Worm (Caenorhabditis elegans): ENCODE data around the gene F33G12.6.

DNA sequence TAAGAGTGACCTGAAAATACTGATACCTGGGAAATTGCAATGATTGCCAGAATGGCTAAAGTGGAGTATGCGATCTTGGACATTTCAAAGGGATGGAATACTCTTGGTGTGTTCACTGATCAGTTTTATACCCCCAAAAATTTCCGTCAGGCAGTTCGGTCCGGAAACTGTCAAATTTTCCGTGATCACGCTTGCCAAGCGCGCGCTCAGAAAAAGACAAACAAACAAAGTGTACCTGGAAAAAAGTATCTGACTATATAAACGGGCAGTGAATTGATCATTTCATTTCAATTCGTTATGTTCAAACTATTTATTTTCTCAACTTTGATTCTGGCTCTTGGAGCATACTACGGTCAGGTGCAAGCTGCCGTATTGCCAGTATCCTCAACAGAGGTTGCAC is 52.0 kb downstream of the F33G12.6 start, which contains the start of the genes idpb-3 and idpb-1:
- TF ChIP-seq nfya-1 (tag; optimal IDR thresholded peaks at IDR 0.05; ENCODE audit: borderline replicate concordance, insufficient read depth) (no peak), dox-1 (GFP tag; IDR thresholded peaks at IDR 0.05) (no peak), lsl-1 (GFP tag; optimal IDR thresholded peaks at IDR 0.05) (no peak), D2030.7 (GFP tag; IDR thresholded peaks at IDR 0.05) (no peak), lin-35 (GFP tag; optimal IDR thresholded peaks at IDR 0.05) (no peak), hmg-20 (GFP tag; IDR thresholded peaks at IDR 0.05) (no peak), unc-62 (GFP tag; optimal IDR thresholded peaks at IDR 0.05) (no peak), ama-1 (optimal IDR thresholded peaks at IDR 0.05) (no peak), ama-1 (GFP tag; optimal IDR thresholded peaks at IDR 0.05) (no peak), lin-40 (tag; optimal IDR thresholded peaks at IDR 0.05) (no peak), pbrm-1 (GFP tag; IDR thresholded peaks at IDR 0.05) (no peak), nfya-2 (GFP tag; IDR thresholded peaks at IDR 0.05) (no peak), lin-26 (GFP tag; IDR thresholded peaks at IDR 0.05) (no peak)

All from whole organism, young adult.